Fruit fly (Drosophila melanogaster) whole organism, pupa: ENCODE measurements around the gene Piezo.
A peak's percentile ranks its signal among the peaks of the same experiment; 100 is the strongest.

Source experiments
- CG10348 ChIP-seq: fragments of 200-800 bp; sonication (Bioruptor generic); IDR thresholded peaks from 2 replicates; pipeline ENCODE4 v1.3.6; 2022; ENCODE audit warnings: missing biosample characterization, missing genetic modification characterization
- CG12605 ChIP-seq: fragments of 200-800 bp; sonication (Bioruptor generic); IDR thresholded peaks from 2 replicates; pipeline ENCODE4 v1.3.6; 2022; ENCODE audit warnings: missing biosample characterization, missing genetic modification characterization
- CG13204 ChIP-seq: fragments of 200-800 bp; sonication (Bioruptor generic); optimal IDR thresholded peaks from 2 replicates; lab custom pipeline; 2018; ENCODE audit warnings: missing biosample characterization, mild to moderate bottlenecking, missing genetic modification characterization, moderate library complexity
- CG14655 ChIP-seq: fragments of 200-800 bp; sonication (Bioruptor generic); optimal IDR thresholded peaks from 3 replicates; lab custom pipeline; 2017; ENCODE audit warnings: mild to moderate bottlenecking, missing biosample characterization, missing genetic modification reagents, missing genetic modification characterization
- CG15710 ChIP-seq: fragments of 200-800 bp; sonication (Bioruptor generic); optimal IDR thresholded peaks from 2 replicates; lab custom pipeline; 2018; ENCODE audit warnings: missing biosample characterization, mild to moderate bottlenecking, missing genetic modification characterization, moderate library complexity
- CG17806 ChIP-seq: fragments of 200-800 bp; sonication (Bioruptor generic); optimal IDR thresholded peaks from 2 replicates; lab custom pipeline; 2018; ENCODE audit warnings: missing biosample characterization, mild to moderate bottlenecking, missing genetic modification characterization, moderate library complexity
- CG32121 ChIP-seq: fragments of 200-800 bp; sonication (Bioruptor generic); IDR thresholded peaks from 2 replicates; pipeline ENCODE4 v1.3.6; 2022; ENCODE audit warnings: missing biosample characterization, missing genetic modification characterization
- CG34367 ChIP-seq: fragments of 200-800 bp; sonication (Bioruptor generic); optimal IDR thresholded peaks from 2 replicates; lab custom pipeline; 2018; ENCODE audit warnings: missing biosample characterization, mild to moderate bottlenecking, missing genetic modification characterization
- CG4496 ChIP-seq: fragments of 200-800 bp; sonication (Bioruptor generic); IDR thresholded peaks from 3 replicates; pipeline ENCODE4 v1.3.6; 2022; ENCODE audit warnings: missing biosample characterization, missing genetic modification characterization
- CG8159 ChIP-seq: fragments of 200-800 bp; sonication (Bioruptor generic); optimal IDR thresholded peaks from 3 replicates; lab custom pipeline; 2018; ENCODE audit warnings: missing biosample characterization, mild to moderate bottlenecking, missing genetic modification characterization, moderate library complexity
- CG8301 ChIP-seq: fragments of 200-800 bp; sonication (Bioruptor generic); optimal IDR thresholded peaks from 2 replicates; lab custom pipeline; 2018; ENCODE audit warnings: missing biosample characterization, mild to moderate bottlenecking, missing genetic modification characterization
- CG9948 ChIP-seq: fragments of 200-800 bp; sonication (Bioruptor generic); optimal IDR thresholded peaks from 2 replicates; lab custom pipeline; 2018; ENCODE audit warnings: missing biosample characterization, mild to moderate bottlenecking, missing genetic modification characterization, moderate library complexity
- D1 ChIP-seq: fragments of 200-800 bp; sonication (Bioruptor generic); optimal IDR thresholded peaks from 2 replicates; lab custom pipeline; 2018; ENCODE audit warnings: missing biosample characterization, mild to moderate bottlenecking, missing genetic modification characterization, moderate library complexity
- EcR ChIP-seq: fragments of 200-800 bp; sonication (Bioruptor generic); optimal IDR thresholded peaks from 3 replicates; lab custom pipeline; 2019; ENCODE audit warnings: missing biosample characterization, missing genetic modification characterization, mild to moderate bottlenecking, moderate library complexity, missing genetic modification reagents
- Ets98B ChIP-seq: fragments of 200-800 bp; sonication (Bioruptor generic); IDR thresholded peaks from 2 replicates; pipeline ENCODE4 v1.3.6; 2022; ENCODE audit warnings: missing biosample characterization, missing genetic modification characterization
- Pif1A ChIP-seq: fragments of 200-800 bp; sonication (Bioruptor generic); optimal IDR thresholded peaks from 3 replicates; lab custom pipeline; 2016; ENCODE audit warnings: missing biosample characterization, missing genetic modification characterization
- Pif1B ChIP-seq: fragments of 200-800 bp; sonication (Bioruptor generic); optimal IDR thresholded peaks from 3 replicates; lab custom pipeline; 2016; ENCODE audit warnings: missing biosample characterization, missing genetic modification characterization
- Snoo ChIP-seq: fragments of 200-800 bp; sonication (Bioruptor generic); optimal IDR thresholded peaks from 3 replicates; lab custom pipeline; 2017; ENCODE audit warnings: missing biosample characterization, mild to moderate bottlenecking, missing genetic modification characterization, inconsistent platforms
- fd96Ca ChIP-seq: fragments of 200-800 bp; sonication (Bioruptor generic); IDR thresholded peaks from 3 replicates; pipeline ENCODE4 v1.3.6; 2022; ENCODE audit warnings: missing biosample characterization, missing genetic modification characterization
- gl ChIP-seq: fragments of 200-800 bp; sonication (Bioruptor generic); optimal IDR thresholded peaks from 2 replicates; lab custom pipeline; 2018; ENCODE audit warnings: missing biosample characterization, mild to moderate bottlenecking, missing genetic modification characterization
- rn ChIP-seq: fragments of 200-800 bp; sonication (Bioruptor generic); IDR thresholded peaks from 2 replicates; pipeline ENCODE4 v1.3.6; 2022; ENCODE audit warnings: missing biosample characterization, missing genetic modification characterization

Gene Piezo

DNA sequence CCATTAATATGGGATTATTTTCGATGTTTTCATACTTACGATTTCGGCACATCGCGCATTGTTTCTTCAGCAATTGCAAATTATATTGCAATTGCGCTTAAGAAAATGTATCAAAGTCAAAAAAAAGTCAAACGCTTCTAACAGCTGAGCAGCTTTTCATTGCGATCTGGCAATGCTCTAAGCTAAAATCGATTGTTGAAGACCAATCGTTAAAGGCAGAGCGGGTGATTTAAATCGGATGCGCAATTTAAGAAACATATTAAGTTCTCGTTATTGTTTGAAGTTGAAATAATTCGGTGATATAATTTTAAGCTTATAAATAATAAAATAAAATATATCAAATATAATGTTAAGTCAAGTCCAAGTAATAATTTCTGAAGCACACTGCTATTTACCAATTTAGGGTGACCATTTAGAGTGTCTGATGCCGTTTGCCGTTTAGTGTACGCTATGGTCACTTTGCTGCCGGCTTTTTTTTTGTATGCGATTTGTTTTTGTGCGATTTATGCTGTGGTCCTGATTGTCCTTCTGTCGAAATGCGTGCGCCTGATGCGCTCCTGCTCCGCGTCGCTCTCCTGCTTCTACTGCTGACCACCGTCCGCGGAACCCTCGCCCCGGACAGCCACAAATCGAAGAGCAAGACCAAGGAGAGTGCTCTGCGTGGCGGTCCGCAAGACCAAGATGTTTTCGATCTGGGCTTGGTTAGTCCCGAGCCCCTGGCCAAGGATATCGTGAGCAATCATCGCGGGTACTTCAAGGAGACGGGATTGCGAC is 34.1 kb downstream of the Piezo start, which contains the start of the genes CG8475 and CG8460:
Gene CG8475, minus strand, starts transcription at position 162 of the 774 bp plus-strand sequence.
Gene CG8460, plus strand, starts transcription at position 437 of the 774 bp plus-strand sequence.
- TF ChIP-seq CG17806 (tag; lab: Kevin White, UChicago) (no peak), CG4496 (GFP tag; lab: Robert Waterston, UW) (no peak), gl (tag; lab: Kevin White, UChicago) (no peak), Snoo (tag; lab: Kevin White, UChicago) (no peak), EcR (GFP tag; lab: Kevin White, UChicago) (no peak), Pif1B (GFP tag; lab: Kevin White, UChicago) (no peak), CG12605 (GFP tag; lab: Robert Waterston, UW) (no peak), CG32121 (GFP tag; lab: Robert Waterston, UW) (no peak), CG9948 (tag; lab: Kevin White, UChicago) (no peak), CG15710 (no peak), CG14655 (GFP tag; lab: Kevin White, UChicago) (no peak), rn (no peak), CG34367 (no peak), CG8301 (tag; lab: Kevin White, UChicago) (no peak), Ets98B (GFP tag; lab: Robert Waterston, UW) (no peak)

DNA sequence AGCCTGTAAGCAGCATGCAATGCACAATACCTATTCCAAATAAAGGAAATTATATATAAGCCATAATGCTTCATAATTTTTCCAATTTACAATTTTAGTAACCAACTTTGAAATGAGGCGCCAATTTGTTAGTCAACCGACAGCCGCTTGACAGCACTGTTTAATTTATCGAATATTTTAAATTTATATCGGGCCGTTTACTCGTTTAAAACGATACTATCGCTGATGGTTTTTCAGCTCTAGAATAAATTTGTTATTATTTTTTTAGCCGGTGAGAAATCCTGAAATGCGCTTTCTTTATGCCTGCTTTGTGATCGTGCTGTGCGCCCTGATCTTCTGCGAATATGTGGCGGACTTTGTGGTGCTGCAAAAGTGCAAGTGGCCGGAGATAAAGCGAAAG is 35.9 kb downstream of the Piezo start, which contains the start of gene PGAP5:
Gene PGAP5, plus strand, starts transcription at position 126 of the 400 bp plus-strand sequence.
- TF ChIP-seq CG8301 (tag; lab: Kevin White, UChicago): no peak
- no peak for TF ChIP-seq Ets98B (GFP tag; lab: Robert Waterston, UW)
- TF ChIP-seq CG17806 (tag; lab: Kevin White, UChicago): no peak
- no peak for TF ChIP-seq fd96Ca
- no peak for TF ChIP-seq CG9948 (tag; lab: Kevin White, UChicago)
- TF ChIP-seq rn: no peak
- TF ChIP-seq CG34367: no peak
- TF ChIP-seq D1 (tag; lab: Kevin White, UChicago): no peak
- TF ChIP-seq CG32121 (GFP tag; lab: Robert Waterston, UW): no peak
- TF ChIP-seq Pif1A (GFP tag; lab: Kevin White, UChicago): no peak
- no peak for TF ChIP-seq CG14655 (GFP tag; lab: Kevin White, UChicago)
- TF ChIP-seq CG4496 (GFP tag; lab: Robert Waterston, UW): no peak
- no peak for TF ChIP-seq CG13204 (GFP tag; lab: Kevin White, UChicago)
- no peak for TF ChIP-seq CG10348 (GFP tag; lab: Robert Waterston, UW)
- TF ChIP-seq gl (tag; lab: Kevin White, UChicago): no peak
- TF ChIP-seq, all 21 proteins: peak for 0

- 0 out of 3 replicates have a peak, but pooled peaks have one; percentile 36 for TF ChIP-seq CG4496 (GFP tag; lab: Robert Waterston, UW)
- no peak for TF ChIP-seq Snoo (tag; lab: Kevin White, UChicago)
- no peak for TF ChIP-seq CG8159
- no peak for TF ChIP-seq D1 (tag; lab: Kevin White, UChicago)
- TF ChIP-seq CG12605 (GFP tag; lab: Robert Waterston, UW): 0 out of 2 replicates have a peak, but pooled peaks have one; percentile 30
- peak; percentile 21 for TF ChIP-seq gl (tag; lab: Kevin White, UChicago)
These were observed 39.7 kb downstream of the Piezo start for dm6 chr2L:8202569-8202968.

- TF ChIP-seq CG14655 (GFP tag; lab: Kevin White, UChicago) (no peak), Pif1B (GFP tag; lab: Kevin White, UChicago) (no peak), D1 (tag; lab: Kevin White, UChicago) (no peak), Snoo (tag; lab: Kevin White, UChicago) (no peak), Ets98B (GFP tag; lab: Robert Waterston, UW) (no peak), CG17806 (tag; lab: Kevin White, UChicago) (no peak), CG34367 (no peak), CG8301 (tag; lab: Kevin White, UChicago) (no peak), fd96Ca (no peak), CG8159 (no peak), CG4496 (GFP tag; lab: Robert Waterston, UW) (no peak), CG32121 (GFP tag; lab: Robert Waterston, UW) (no peak), Pif1A (GFP tag; lab: Kevin White, UChicago) (no peak), EcR (GFP tag; lab: Kevin White, UChicago) (no peak), rn (no peak), CG15710 (no peak), CG12605 (GFP tag; lab: Robert Waterston, UW) (no peak)
These were observed 40.9 kb downstream of the Piezo start for dm6 chr2L:8203748-8204147.

- TF ChIP-seq Pif1B (GFP tag; lab: Kevin White, UChicago): no peak
- TF ChIP-seq gl (tag; lab: Kevin White, UChicago): peak; percentile 10
These were observed 41.5 kb downstream of the Piezo start for dm6 chr2L:8204366-8204765.

DNA sequence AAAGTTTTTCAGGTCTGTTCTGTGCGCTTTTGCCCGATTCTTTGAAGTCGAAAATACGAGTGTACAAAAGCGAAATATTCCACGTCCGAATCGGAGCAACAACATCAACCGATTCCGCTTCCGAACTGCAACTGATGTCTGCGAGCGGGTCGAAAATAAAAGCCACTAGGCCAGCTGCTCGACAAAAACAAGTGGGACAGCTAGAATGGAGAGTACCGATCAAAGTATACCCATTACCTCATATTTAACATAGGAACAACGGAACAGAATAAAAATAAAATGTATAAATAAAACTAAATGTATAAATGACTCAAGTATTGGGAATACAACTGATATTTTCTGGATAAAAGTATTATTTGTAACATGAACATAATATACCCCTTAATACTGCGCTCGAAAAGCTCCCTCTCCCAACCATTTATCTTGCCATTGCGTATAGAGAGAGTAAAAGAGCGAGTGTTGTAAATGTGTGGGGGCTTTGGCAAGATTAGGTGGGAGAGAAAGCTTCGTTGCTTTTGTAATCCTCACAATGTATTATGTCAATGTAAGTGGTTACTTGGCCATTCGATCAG is 42.2 kb downstream of the Piezo start, which contains the start of gene SLC5A11:
Gene SLC5A11, minus strand, starts transcription at position 137 of the 572 bp plus-strand sequence.
- TF ChIP-seq CG9948 (tag; lab: Kevin White, UChicago) (peak; percentile 90), CG13204 (GFP tag; lab: Kevin White, UChicago) (peak; percentile 70), CG10348 (GFP tag; lab: Robert Waterston, UW) (peak; percentile 92), CG14655 (GFP tag; lab: Kevin White, UChicago) (peak; percentile 94), gl (tag; lab: Kevin White, UChicago) (peak; percentile 81), CG8159 (peak; percentile 96), CG12605 (GFP tag; lab: Robert Waterston, UW) (peak; percentile 96), fd96Ca (peak; percentile 87), Snoo (tag; lab: Kevin White, UChicago) (peak; percentile 99), rn (peak; percentile 89), CG4496 (GFP tag; lab: Robert Waterston, UW) (peak; percentile 97), CG32121 (GFP tag; lab: Robert Waterston, UW) (peak; percentile 98), CG8301 (tag; lab: Kevin White, UChicago) (peak; percentile 94), Pif1B (GFP tag; lab: Kevin White, UChicago) (peak; percentile 100), CG17806 (tag; lab: Kevin White, UChicago) (peak; percentile 94), CG15710 (peak; percentile 94), EcR (GFP tag; lab: Kevin White, UChicago) (peak; percentile 52), D1 (tag; lab: Kevin White, UChicago) (peak; percentile 95), Ets98B (GFP tag; lab: Robert Waterston, UW) (peak; percentile 97), Pif1A (GFP tag; lab: Kevin White, UChicago) (peak; percentile 78), CG34367 (peak; percentile 83)
